Fruit fly (Drosophila melanogaster) whole organism: ENCODE data around the gene Cpr11A.

Experiments used
- CG8478 ChIP-seq: fragments of >200 bp; optimal IDR thresholded peaks from 2 replicates; lab custom pipeline; 2018; ENCODE audit warnings: inconsistent platforms
- Dll ChIP-seq: fragments of >200 bp; optimal IDR thresholded peaks from 2 replicates; lab custom pipeline; 2017
- EcR ChIP-seq, 2 experiments: fragments of >200 bp; optimal IDR thresholded peaks; 2 replicates each; lab custom pipeline; 2017; ENCODE audit warnings: missing biosample characterization in 2 of 2, missing genetic modification characterization in 2 of 2, missing genetic modification reagents in 2 of 2
- pan ChIP-seq: fragments of >200 bp; optimal IDR thresholded peaks from 2 replicates; lab custom pipeline; 2017
- psq ChIP-seq: fragments of >200 bp; optimal IDR thresholded peaks from 2 replicates; lab custom pipeline; 2017
- usp ChIP-seq: fragments of >200 bp; optimal IDR thresholded peaks from 2 replicates; lab custom pipeline; 2017; ENCODE audit warnings: missing biosample characterization, missing genetic modification characterization, mixed read lengths

DNA sequence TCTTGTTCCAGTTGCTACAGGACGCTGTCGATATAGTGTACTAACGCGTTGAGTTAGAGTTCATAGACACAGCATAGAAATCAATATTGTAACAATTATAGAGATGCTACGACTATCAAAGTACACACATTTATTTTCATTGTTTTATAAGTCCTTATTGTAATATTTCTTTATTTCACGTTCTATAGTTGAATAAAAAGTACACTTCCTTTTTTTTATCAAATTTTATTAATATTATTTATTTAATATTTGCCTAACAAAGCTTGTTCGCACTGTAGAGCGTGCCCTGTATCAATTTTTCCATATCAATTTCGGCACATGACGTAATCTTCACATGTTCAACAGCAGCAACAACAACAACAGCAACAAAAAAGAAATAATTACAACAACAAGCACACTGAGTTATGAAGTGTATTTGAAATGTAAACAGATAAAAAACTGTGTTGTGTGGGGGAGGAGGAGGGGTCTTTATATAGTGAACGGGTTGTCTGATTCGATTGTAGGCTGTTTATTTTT lies 12.8 kb upstream of the Cpr11A start:
- TF ChIP-seq CG8478 (no peak), usp (no peak), psq (lab: Kevin White, UChicago) (no peak), EcR (GFP tag; optimal IDR thresholded peaks at IDR 0.05; lab: Kevin White, UChicago) (no peak), pan (lab: Kevin White, UChicago) (no peak), Dll (lab: Kevin White, UChicago) (no peak)
